Worm (Caenorhabditis elegans): Measurements from ENCODE around the gene B0391.14.

DNA sequence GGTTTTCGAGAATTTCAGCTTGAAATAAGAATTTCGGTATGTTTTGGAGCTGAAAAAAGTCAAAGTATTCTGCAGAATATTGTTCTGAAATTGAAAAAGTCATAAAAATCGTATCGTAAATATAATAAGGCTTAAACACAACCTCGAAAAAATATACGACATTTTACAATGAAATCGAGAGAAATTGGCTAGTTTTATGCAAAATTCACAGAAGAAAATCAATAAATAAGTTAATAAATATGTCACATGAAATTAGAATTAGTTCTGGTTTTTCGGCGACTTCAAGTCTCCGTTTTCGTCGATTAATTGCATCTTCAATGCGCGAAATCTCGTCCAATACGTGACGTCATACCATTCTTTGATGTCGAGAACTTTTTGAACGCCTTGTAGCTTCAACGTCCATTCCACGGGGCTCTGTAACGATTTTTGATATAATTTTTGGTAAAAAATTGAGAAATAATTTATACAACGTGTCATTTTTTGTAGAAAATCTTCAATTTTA lies 22.2 kb downstream of the B0391.14 start, which contains the start of gene atx-3:
- TF ChIP-seq egl-27 (tag; optimal IDR thresholded peaks at IDR 0.05) = no peak
- TF ChIP-seq nhr-28 (tag; optimal IDR thresholded peaks at IDR 0.05) = no peak
- no peak for TF ChIP-seq unc-62 (GFP tag; optimal IDR thresholded peaks at IDR 0.05)
- no peak for TF ChIP-seq pha-4 (tag; optimal IDR thresholded peaks at IDR 0.05)
- no peak for TF ChIP-seq lin-15B (tag; optimal IDR thresholded peaks at IDR 0.05)
- TF ChIP-seq fkh-10 (GFP tag; optimal IDR thresholded peaks at IDR 0.05) = no peak
- no peak for TF ChIP-seq nhr-12 (tag; optimal IDR thresholded peaks at IDR 0.05)
- peak; percentile 9 for TF ChIP-seq nhr-23 (tag; optimal IDR thresholded peaks at IDR 0.05)
- no peak for TF ChIP-seq skn-1 (tag; optimal IDR thresholded peaks at IDR 0.05)
- TF ChIP-seq nfya-1 (tag; optimal IDR thresholded peaks at IDR 0.05; ENCODE audit: insufficient read depth) = no peak
- no peak for TF ChIP-seq ZK546.5 (tag; optimal IDR thresholded peaks at IDR 0.05)
- no peak for TF ChIP-seq elt-3 (tag; optimal IDR thresholded peaks at IDR 0.05)
- no peak for TF ChIP-seq lsy-12 (tag; optimal IDR thresholded peaks at IDR 0.05)

Measured in whole organism, L3 larva.